Worm (Caenorhabditis elegans): ENCODE measurements around the gene sma-10.

DNA sequence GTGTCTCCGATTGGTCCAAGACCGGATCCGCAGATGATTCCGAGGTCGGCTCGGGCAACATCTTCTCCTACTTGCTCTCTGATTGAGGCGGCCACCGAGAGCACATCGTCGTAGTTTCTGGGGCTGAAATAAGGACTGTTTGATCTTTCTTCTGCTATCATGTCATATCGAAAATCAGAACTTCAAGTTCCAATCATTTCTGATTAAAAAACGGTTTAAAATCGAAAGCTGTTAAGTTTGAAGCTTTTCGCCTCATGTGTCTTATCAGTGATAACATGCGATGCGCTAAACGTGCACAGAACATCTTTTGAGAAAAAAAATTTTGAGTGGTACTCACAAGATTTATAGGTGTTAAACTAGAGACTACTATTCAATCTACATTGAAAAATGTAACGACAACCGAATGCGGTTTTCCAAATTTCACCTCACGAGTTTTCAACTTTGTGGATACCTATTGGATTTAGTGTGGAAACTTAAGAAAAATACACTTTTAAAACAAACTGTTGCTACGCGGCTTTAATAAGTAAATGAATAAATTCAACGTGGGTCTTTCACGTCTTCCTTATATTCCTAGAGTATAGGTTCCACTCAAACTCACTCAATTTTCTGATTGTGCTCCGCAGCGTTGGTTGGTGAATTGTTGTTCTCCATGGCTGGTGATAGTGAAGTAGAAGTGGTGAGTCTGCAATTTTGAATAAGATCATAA, 19.9 kb downstream of the sma-10 start:
- no peak for TF ChIP-seq ceh-24 (tag; optimal IDR thresholded peaks at IDR 0.05)
- no peak for TF ChIP-seq pat-9 (tag; optimal IDR thresholded peaks at IDR 0.05)
- TF ChIP-seq unc-55 (GFP tag; optimal IDR thresholded peaks at IDR 0.05): no peak
- TF ChIP-seq tbx-2 (tag; optimal IDR thresholded peaks at IDR 0.05): no peak
- TF ChIP-seq pha-4 (tag; optimal IDR thresholded peaks at IDR 0.05): no peak
- no peak for TF ChIP-seq pax-1 (tag; optimal IDR thresholded peaks at IDR 0.05)
- TF ChIP-seq ceh-48 (tag; optimal IDR thresholded peaks at IDR 0.05): no peak
- TF ChIP-seq pag-3 (tag; optimal IDR thresholded peaks at IDR 0.05; ENCODE audit: borderline replicate concordance): no peak
- no peak for TF ChIP-seq mec-3 (tag; optimal IDR thresholded peaks at IDR 0.05; ENCODE audit: borderline replicate concordance)
- TF ChIP-seq C08G9.2 (tag; optimal IDR thresholded peaks at IDR 0.05): no peak

Measured in whole organism, late embryonic.